Fruit fly (Drosophila melanogaster): ENCODE measurements around the gene CG11034.

The CG11034 gene

DNA sequence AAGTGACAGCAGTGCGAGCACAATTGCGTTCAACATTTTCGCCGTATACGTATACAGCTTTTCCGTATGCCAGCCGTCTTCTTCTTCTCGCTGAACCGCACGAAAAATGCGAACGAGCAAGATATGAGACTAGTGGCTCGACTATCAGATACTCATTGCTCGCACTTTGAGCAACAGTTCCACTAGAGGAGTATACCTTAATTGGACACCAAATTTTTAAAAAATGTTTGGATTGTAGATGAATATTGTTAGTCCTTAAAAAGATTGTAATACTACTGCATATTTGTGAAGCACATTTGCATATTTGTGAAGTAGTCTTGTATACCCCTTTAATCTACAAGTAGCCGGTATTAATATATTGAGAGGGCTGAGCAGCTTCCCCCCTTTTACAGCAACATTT, 27.0 kb upstream of the CG11034 start (continued):
- TF ChIP-seq achi (GFP tag; optimal IDR thresholded peaks at IDR 0.05) (peak; percentile 41), cyc (GFP tag; optimal IDR thresholded peaks at IDR 0.05) (peak; percentile 37), CG32006 (GFP tag; optimal IDR thresholded peaks at IDR 0.05) (no peak), Smox (GFP tag; optimal IDR thresholded peaks at IDR 0.05) (no peak), CG11762 (GFP tag; optimal IDR thresholded peaks at IDR 0.05; ENCODE audit: insufficient read depth) (no peak), CG6276 (GFP tag; optimal IDR thresholded peaks at IDR 0.05) (no peak), lz (GFP tag; optimal IDR thresholded peaks at IDR 0.05) (peak; percentile 7), CG16779 (tag; optimal IDR thresholded peaks at IDR 0.05) (no peak), net (GFP tag; optimal IDR thresholded peaks at IDR 0.05) (peak; percentile 29), Met (GFP tag; optimal IDR thresholded peaks at IDR 0.05) (peak; percentile 8), Hr38 (GFP tag; optimal IDR thresholded peaks at IDR 0.05) (no peak)

DNA sequence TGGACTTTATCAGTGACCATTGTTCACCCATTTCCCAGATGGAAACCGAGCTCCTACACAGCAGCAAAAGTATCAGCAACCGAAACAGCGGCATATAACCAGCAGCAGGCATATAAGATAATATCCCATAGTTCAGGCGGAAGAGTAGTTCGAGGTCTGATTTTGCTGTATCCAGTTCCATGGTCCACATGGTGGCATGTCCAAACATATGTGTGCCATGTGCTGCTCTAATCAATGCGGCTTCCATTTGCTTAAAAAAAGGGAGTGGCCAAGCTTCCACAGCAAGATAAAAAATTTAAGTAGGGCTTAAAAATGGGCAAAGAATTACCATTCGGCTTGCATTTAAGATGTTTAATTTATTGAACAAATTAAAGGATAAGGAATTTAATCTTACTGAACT, 24.5 kb upstream of the CG11034 start:
- no peak for TF ChIP-seq CG31627 (GFP tag; optimal IDR thresholded peaks at IDR 0.05)
- TF ChIP-seq CG16779 (tag; optimal IDR thresholded peaks at IDR 0.05): no peak
- TF ChIP-seq CG6792 (GFP tag; optimal IDR thresholded peaks at IDR 0.05): no peak
- no peak for TF ChIP-seq CG7368 (GFP tag; optimal IDR thresholded peaks at IDR 0.05)
- no peak for TF ChIP-seq CG4318 (GFP tag; optimal IDR thresholded peaks at IDR 0.05)
- TF ChIP-seq CG8632 (GFP tag; optimal IDR thresholded peaks at IDR 0.05): no peak
- TF ChIP-seq fd59A (GFP tag; optimal IDR thresholded peaks at IDR 0.05): no peak
- no peak for TF ChIP-seq vri (GFP tag; optimal IDR thresholded peaks at IDR 0.05)
- no peak for TF ChIP-seq Met (GFP tag; optimal IDR thresholded peaks at IDR 0.05)
- TF ChIP-seq fd85E (GFP tag; optimal IDR thresholded peaks at IDR 0.05): no peak
- TF ChIP-seq CG3032 (tag; optimal IDR thresholded peaks at IDR 0.05): no peak
- no peak for TF ChIP-seq topi (GFP tag; optimal IDR thresholded peaks at IDR 0.05)
- no peak for TF ChIP-seq Sox14 (GFP tag; optimal IDR thresholded peaks at IDR 0.05)
- TF ChIP-seq ss (GFP tag; optimal IDR thresholded peaks at IDR 0.05): no peak
- TF ChIP-seq Smox (GFP tag; optimal IDR thresholded peaks at IDR 0.05): no peak

DNA sequence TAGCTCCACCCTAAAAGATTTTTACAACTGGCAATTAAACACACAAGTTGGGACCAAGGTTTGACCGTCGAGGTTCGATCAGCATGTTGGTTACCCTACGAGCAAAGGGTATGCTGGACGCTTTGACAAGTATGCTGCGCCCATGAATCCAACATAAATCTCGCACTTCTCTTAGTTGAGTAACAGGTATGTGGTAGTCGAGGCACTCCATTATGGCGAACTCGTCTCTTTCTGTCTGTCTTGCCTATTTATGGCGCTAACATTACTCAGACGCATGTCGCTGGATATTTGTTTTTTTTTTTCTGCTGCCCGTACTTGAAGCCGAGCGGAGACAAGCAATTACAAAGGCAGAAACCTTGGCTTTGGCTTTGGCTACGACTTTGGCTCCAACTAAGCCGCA, 24.0 kb upstream of the CG11034 start:
- peak; percentile 40 for TF ChIP-seq Eip78C (GFP tag)
- no peak for TF ChIP-seq Blimp-1 (GFP tag; optimal IDR thresholded peaks at IDR 0.05)
- no peak for TF ChIP-seq svp (GFP tag)
- no peak for TF ChIP-seq fd59A (GFP tag; optimal IDR thresholded peaks at IDR 0.05)
- peak; percentile 44 for TF ChIP-seq CG3919 (GFP tag; optimal IDR thresholded peaks at IDR 0.05)
- no peak for TF ChIP-seq CG6808 (GFP tag; optimal IDR thresholded peaks at IDR 0.05)
- no peak for TF ChIP-seq Ets21C (GFP tag; optimal IDR thresholded peaks at IDR 0.05)
- no peak for TF ChIP-seq dac (GFP tag; optimal IDR thresholded peaks at IDR 0.05)
- TF ChIP-seq Met (GFP tag; optimal IDR thresholded peaks at IDR 0.05): no peak
- no peak for TF ChIP-seq Hr4 (GFP tag; optimal IDR thresholded peaks at IDR 0.05)
- no peak for TF ChIP-seq vri (GFP tag; optimal IDR thresholded peaks at IDR 0.05)
- TF ChIP-seq CG6792 (GFP tag; optimal IDR thresholded peaks at IDR 0.05): no peak
- TF ChIP-seq Sox15 (GFP tag; optimal IDR thresholded peaks at IDR 0.05): no peak
- no peak for TF ChIP-seq CG31627 (GFP tag; optimal IDR thresholded peaks at IDR 0.05)
- TF ChIP-seq fd85E (GFP tag; optimal IDR thresholded peaks at IDR 0.05): no peak
- TF ChIP-seq CG11294 (GFP tag; IDR thresholded peaks at IDR 0.05): no peak
- no peak for TF ChIP-seq cyc (GFP tag; optimal IDR thresholded peaks at IDR 0.05)
- no peak for TF ChIP-seq CG4318 (GFP tag; optimal IDR thresholded peaks at IDR 0.05)
- peak; percentile 37 for TF ChIP-seq CG32006 (GFP tag; optimal IDR thresholded peaks at IDR 0.05)
- TF ChIP-seq esn (GFP tag; optimal IDR thresholded peaks at IDR 0.05): no peak
- peak; percentile 27 for TF ChIP-seq CG10631 (GFP tag; optimal IDR thresholded peaks at IDR 0.05)
- TF ChIP-seq Hr38 (GFP tag; optimal IDR thresholded peaks at IDR 0.05): no peak
- TF ChIP-seq ss (GFP tag; optimal IDR thresholded peaks at IDR 0.05): no peak
- no peak for TF ChIP-seq Hr39 (GFP tag; optimal IDR thresholded peaks at IDR 0.05)
- no peak for TF ChIP-seq CG3032 (tag; optimal IDR thresholded peaks at IDR 0.05)
- peak; percentile 19 for TF ChIP-seq acj6 (GFP tag; optimal IDR thresholded peaks at IDR 0.05)
- no peak for TF ChIP-seq Smox (GFP tag; optimal IDR thresholded peaks at IDR 0.05)
- no peak for TF ChIP-seq salr (GFP tag; optimal IDR thresholded peaks at IDR 0.05)
- no peak for TF ChIP-seq CG11902 (GFP tag; optimal IDR thresholded peaks at IDR 0.05)
- TF ChIP-seq Eip75B (GFP tag; optimal IDR thresholded peaks at IDR 0.05): peak; percentile 13
- no peak for TF ChIP-seq CG8319 (GFP tag; optimal IDR thresholded peaks at IDR 0.05)
- no peak for TF ChIP-seq CG7368 (GFP tag; optimal IDR thresholded peaks at IDR 0.05)
- no peak for TF ChIP-seq dsx (GFP tag; optimal IDR thresholded peaks at IDR 0.05; ENCODE audit: poor library complexity, severe bottlenecking)
- peak; percentile 31 for TF ChIP-seq OdsH (GFP tag; optimal IDR thresholded peaks at IDR 0.05)
- no peak for TF ChIP-seq Gug (GFP tag; IDR thresholded peaks at IDR 0.05)
- no peak for TF ChIP-seq CG16779 (tag; optimal IDR thresholded peaks at IDR 0.05)
- TF ChIP-seq CG10669 (GFP tag; optimal IDR thresholded peaks at IDR 0.05): peak; percentile 15
- TF ChIP-seq CG8632 (GFP tag; optimal IDR thresholded peaks at IDR 0.05): no peak
- TF ChIP-seq CG15336 (GFP tag; IDR thresholded peaks at IDR 0.05): no peak

Measured in whole organism, prepupa.